Worm (Caenorhabditis elegans): ENCODE results near the gene kel-1.

DNA sequence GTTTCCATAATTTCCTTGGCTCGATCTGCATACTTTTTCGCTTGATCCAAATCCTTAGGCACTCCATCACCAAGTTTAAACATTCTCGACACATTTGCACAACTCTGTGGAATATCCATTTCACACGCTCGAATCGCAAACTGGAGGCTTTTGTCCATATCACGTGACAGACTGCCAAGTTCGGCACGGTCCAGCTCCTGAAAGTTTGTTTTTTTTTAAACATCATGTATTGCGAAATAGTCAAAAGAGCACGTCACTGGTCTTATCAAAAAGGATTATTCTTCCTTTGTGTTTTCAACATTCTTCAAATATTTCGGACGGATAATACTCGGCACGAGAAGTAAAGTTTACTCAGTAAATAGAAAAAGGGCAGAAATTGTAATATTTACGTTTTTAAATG lies 39.5 kb upstream of the kel-1 start:
- TF ChIP-seq W03F9.2 (tag; optimal IDR thresholded peaks at IDR 0.05) (no peak), him-1 (tag; optimal IDR thresholded peaks at IDR 0.05) (no peak), dao-5 (tag; optimal IDR thresholded peaks at IDR 0.05) (no peak)
